Fruit fly (Drosophila melanogaster) whole organism, embryonic: Measurements from ENCODE around the gene Iris.
A peak's percentile ranks its signal among the peaks of the same experiment; 100 is the strongest.

Experiments used
- BEAF-32 ChIP-seq: fragments of 200-800 bp; sonication (Bioruptor generic); optimal IDR thresholded peaks from 3 replicates; lab custom pipeline; 2017; ENCODE audit warnings: missing biosample characterization, missing genetic modification characterization, mild to moderate bottlenecking, moderate library complexity, missing genetic modification reagents
- Bdp1 ChIP-seq: fragments of 200-800 bp; sonication (Bioruptor generic); optimal IDR thresholded peaks from 3 replicates; lab custom pipeline; 2016; ENCODE audit warnings: missing biosample characterization, missing genetic modification characterization
- CG12744 ChIP-seq: fragments of 200-800 bp; sonication (Bioruptor generic); optimal IDR thresholded peaks from 2 replicates; lab custom pipeline; 2016; ENCODE audit warnings: missing biosample characterization, missing genetic modification characterization
- CG15514 ChIP-seq: fragments of 200-800 bp; sonication (Bioruptor generic); optimal IDR thresholded peaks from 3 replicates; lab custom pipeline; 2017; ENCODE audit warnings: missing biosample characterization, missing genetic modification characterization, mild to moderate bottlenecking, moderate library complexity, missing genetic modification reagents
- CG15601 ChIP-seq: fragments of 200-800 bp; sonication (Bioruptor generic); optimal IDR thresholded peaks from 3 replicates; lab custom pipeline; 2019; ENCODE audit warnings: missing biosample characterization, mild to moderate bottlenecking, missing genetic modification characterization, moderate library complexity
- CG16863 ChIP-seq: fragments of 200-800 bp; sonication (Bioruptor generic); optimal IDR thresholded peaks from 3 replicates; lab custom pipeline; 2016; ENCODE audit warnings: missing biosample characterization, missing genetic modification characterization
- CG17612 ChIP-seq: fragments of 200-800 bp; sonication (Bioruptor generic); IDR thresholded peaks from 2 replicates; pipeline ENCODE4 v1.3.6; 2022; ENCODE audit warnings: missing biosample characterization, missing genetic modification characterization
- CG17829 ChIP-seq: fragments of 200-800 bp; optimal IDR thresholded peaks from 2 replicates; lab custom pipeline; 2019; ENCODE audit warnings: missing biosample characterization, mild to moderate bottlenecking, missing genetic modification characterization, moderate library complexity
- CG18619 ChIP-seq: fragments of 200-800 bp; sonication (Bioruptor generic); optimal IDR thresholded peaks from 3 replicates; lab custom pipeline; 2017; ENCODE audit warnings: missing biosample characterization, mild to moderate bottlenecking, missing genetic modification characterization
- CG18764 ChIP-seq: fragments of 200-800 bp; sonication (Bioruptor generic); optimal IDR thresholded peaks from 3 replicates; lab custom pipeline; 2016; ENCODE audit warnings: missing biosample characterization, missing genetic modification characterization
- CG2875 ChIP-seq: fragments of 200-800 bp; sonication (Bioruptor generic); optimal IDR thresholded peaks from 2 replicates; lab custom pipeline; 2017; ENCODE audit warnings: missing biosample characterization, mild to moderate bottlenecking, missing genetic modification characterization, missing genetic modification reagents
- CG30431 ChIP-seq: fragments of 200-800 bp; sonication (Bioruptor generic); optimal IDR thresholded peaks from 2 replicates; lab custom pipeline; 2017; ENCODE audit warnings: missing biosample characterization, missing genetic modification characterization
- CG3163 ChIP-seq: fragments of 200-800 bp; sonication (Bioruptor generic); optimal IDR thresholded peaks from 3 replicates; lab custom pipeline; 2016; ENCODE audit warnings: missing biosample characterization, missing genetic modification characterization
- CG43689 ChIP-seq: fragments of 200-800 bp; sonication (Bioruptor generic); IDR thresholded peaks from 2 replicates; pipeline ENCODE4 v1.3.6; 2022; ENCODE audit warnings: missing biosample characterization, missing genetic modification characterization
- CG5180 ChIP-seq: fragments of 200-800 bp; sonication (Bioruptor generic); optimal IDR thresholded peaks from 3 replicates; lab custom pipeline; 2017; ENCODE audit warnings: missing biosample characterization, missing genetic modification characterization, mild to moderate bottlenecking, moderate library complexity, missing genetic modification reagents
- CG7271 ChIP-seq: fragments of 200-800 bp; sonication (Bioruptor generic); optimal IDR thresholded peaks from 2 replicates; lab custom pipeline; 2018; ENCODE audit warnings: missing biosample characterization, mild to moderate bottlenecking, missing genetic modification characterization, moderate library complexity
- CG7786 ChIP-seq: fragments of 200-800 bp; sonication (Bioruptor generic); optimal IDR thresholded peaks from 2 replicates; lab custom pipeline; 2016; ENCODE audit warnings: missing biosample characterization, missing genetic modification characterization
- CkIIα-i1 ChIP-seq: fragments of 200-800 bp; sonication (Bioruptor generic); IDR thresholded peaks from 2 replicates; pipeline ENCODE4 v1.3.6; 2022; ENCODE audit warnings: missing biosample characterization, missing genetic modification characterization
- Dfd ChIP-seq, 2 experiments: fragments of >200 bp; optimal IDR thresholded peaks; 2 replicates each; lab custom pipeline; 2017; ENCODE audit warnings: missing biosample characterization in 2 of 2, missing genetic modification characterization in 2 of 2
- Dp ChIP-seq: fragments of 200-800 bp; sonication (Bioruptor generic); optimal IDR thresholded peaks from 2 replicates; lab custom pipeline; 2018; ENCODE audit warnings: missing biosample characterization, mild to moderate bottlenecking, missing genetic modification characterization, moderate library complexity
- Ets65A ChIP-seq: fragments of 200-800 bp; sonication (Bioruptor generic); peaks from one replicate; lab custom pipeline; 2016; ENCODE audit warnings: missing biosample characterization, missing genetic modification characterization
- Fer3 ChIP-seq: fragments of 200-800 bp; sonication (Bioruptor generic); optimal IDR thresholded peaks from 2 replicates; lab custom pipeline; 2018; ENCODE audit warnings: missing biosample characterization, mild to moderate bottlenecking, missing genetic modification characterization, moderate library complexity
- HHEX ChIP-seq: fragments of 200-800 bp; sonication (Bioruptor generic); optimal IDR thresholded peaks from 3 replicates; lab custom pipeline; 2017; ENCODE audit warnings: missing biosample characterization, mild to moderate bottlenecking, missing genetic modification characterization, missing genetic modification reagents
- Hr51 ChIP-seq, 2 experiments: fragments of 200-800 bp; sonication (Bioruptor generic); optimal IDR thresholded peaks; 2 replicates in 1 of 2; 3 replicates in 1 of 2; lab custom pipeline; 2016 to 2018; ENCODE audit warnings: missing biosample characterization in 2 of 2, missing genetic modification characterization in 2 of 2, mild to moderate bottlenecking in 1 of 2, moderate library complexity in 1 of 2
- Max ChIP-seq: fragments of 200-800 bp; sonication (Bioruptor generic); optimal IDR thresholded peaks from 2 replicates; lab custom pipeline; 2016; ENCODE audit warnings: missing biosample characterization, mild to moderate bottlenecking, missing genetic modification characterization
- Med ChIP-seq: fragments of 200-800 bp; sonication (Bioruptor generic); peaks from one replicate; lab custom pipeline; 2016; ENCODE audit warnings: missing biosample characterization, missing genetic modification characterization, mild to moderate bottlenecking, inconsistent platforms, moderate library complexity
- Ravus ChIP-seq: fragments of 200-800 bp; sonication (Bioruptor generic); IDR thresholded peaks from 2 replicates; pipeline ENCODE4 v1.3.6; 2022; ENCODE audit warnings: missing biosample characterization, missing genetic modification characterization
- Sin3A ChIP-seq: fragments of >200 bp; optimal IDR thresholded peaks from 2 replicates; lab custom pipeline; 2018
- Sry-δ ChIP-seq: fragments of 200-800 bp; sonication (Bioruptor generic); optimal IDR thresholded peaks from 2 replicates; lab custom pipeline; 2016; ENCODE audit warnings: missing biosample characterization, missing genetic modification characterization
- Xbp1 ChIP-seq: fragments of 200-800 bp; sonication (Bioruptor generic); optimal IDR thresholded peaks from 3 replicates; lab custom pipeline; 2016; ENCODE audit warnings: missing biosample characterization, mild to moderate bottlenecking, missing genetic modification characterization
- al ChIP-seq: fragments of 200-800 bp; sonication (Bioruptor generic); IDR thresholded peaks from 2 replicates; pipeline ENCODE4 v1.3.6; 2022; ENCODE audit warnings: missing biosample characterization, missing genetic modification characterization
- ap ChIP-seq: fragments of 200-800 bp; sonication (Bioruptor generic); IDR thresholded peaks from 2 replicates; pipeline ENCODE4 v1.3.6; 2022; ENCODE audit warnings: missing biosample characterization, missing genetic modification characterization
- ase ChIP-seq: fragments of 200-800 bp; sonication (Bioruptor generic); IDR thresholded peaks from 3 replicates; pipeline ENCODE4 v1.3.6; 2022; ENCODE audit warnings: missing biosample characterization, missing genetic modification characterization
- br ChIP-seq: fragments of >200 bp; optimal IDR thresholded peaks from 2 replicates; lab custom pipeline; 2017
- cad ChIP-seq: fragments of >200 bp; optimal IDR thresholded peaks from 2 replicates; lab custom pipeline; 2017; ENCODE audit warnings: missing biosample characterization, missing genetic modification characterization
- cwo ChIP-seq: fragments of 200-800 bp; sonication (Bioruptor generic); optimal IDR thresholded peaks from 3 replicates; lab custom pipeline; 2017; ENCODE audit warnings: missing biosample characterization, missing genetic modification characterization, mild to moderate bottlenecking, moderate library complexity, missing genetic modification reagents
- esg ChIP-seq: fragments of 200-800 bp; sonication (Bioruptor generic); conservative IDR thresholded peaks from 2 replicates; pipeline ENCODE4 v1.3.6; 2022; ENCODE audit warnings: missing biosample characterization, missing genetic modification characterization
- ewg ChIP-seq: fragments of 200-800 bp; sonication (Bioruptor generic); optimal IDR thresholded peaks from 3 replicates; lab custom pipeline; 2017; ENCODE audit warnings: mild to moderate bottlenecking, missing biosample characterization, missing genetic modification reagents, missing genetic modification characterization
- gcm2 ChIP-seq: fragments of 200-800 bp; sonication (Bioruptor generic); optimal IDR thresholded peaks from 2 replicates; lab custom pipeline; 2016; ENCODE audit warnings: missing biosample characterization, missing genetic modification characterization
- grau ChIP-seq: fragments of 200-800 bp; optimal IDR thresholded peaks from 3 replicates; lab custom pipeline; 2019; ENCODE audit warnings: missing biosample characterization, mild to moderate bottlenecking, missing genetic modification characterization, moderate library complexity
- gt ChIP-seq: fragments of 200-800 bp; sonication (Bioruptor generic); IDR thresholded peaks from 2 replicates; pipeline ENCODE4 v1.3.6; 2022; ENCODE audit warnings: missing biosample characterization, missing genetic modification characterization
- hth ChIP-seq: fragments of >200 bp; optimal IDR thresholded peaks from 2 replicates; lab custom pipeline; 2017; ENCODE audit warnings: inconsistent platforms
- jigr1 ChIP-seq: fragments of 200-800 bp; sonication (Bioruptor generic); IDR thresholded peaks from 3 replicates; pipeline ENCODE4 v1.3.6; 2022; ENCODE audit warnings: missing biosample characterization, missing genetic modification characterization
- oc ChIP-seq: fragments of 200-800 bp; sonication (Bioruptor generic); optimal IDR thresholded peaks from 2 replicates; lab custom pipeline; 2018; ENCODE audit warnings: missing biosample characterization, mild to moderate bottlenecking, missing genetic modification characterization, moderate library complexity
- ranshi ChIP-seq: fragments of 200-800 bp; sonication (Bioruptor generic); IDR thresholded peaks from 2 replicates; pipeline ENCODE4 v1.3.6; 2022; ENCODE audit warnings: missing biosample characterization, missing genetic modification characterization
- repo ChIP-seq: fragments of 200-800 bp; sonication (Bioruptor generic); optimal IDR thresholded peaks from 2 replicates; lab custom pipeline; 2016; ENCODE audit warnings: missing biosample characterization, missing genetic modification characterization
- sima ChIP-seq: fragments of 200-800 bp; sonication (Bioruptor generic); optimal IDR thresholded peaks from 2 replicates; lab custom pipeline; 2016; ENCODE audit warnings: missing biosample characterization, missing genetic modification characterization
- sob ChIP-seq: fragments of 200-800 bp; sonication (Bioruptor generic); IDR thresholded peaks from 2 replicates; pipeline ENCODE4 v1.3.6; 2022; ENCODE audit warnings: missing biosample characterization, missing genetic modification characterization
- wek ChIP-seq: fragments of 200-800 bp; sonication (Bioruptor generic); optimal IDR thresholded peaks from 3 replicates; lab custom pipeline; 2018; ENCODE audit warnings: missing biosample characterization, mild to moderate bottlenecking, missing genetic modification characterization, moderate library complexity
- zfh1 ChIP-seq: fragments of 200-800 bp; sonication (Bioruptor generic); IDR thresholded peaks from 3 replicates; pipeline ENCODE4 v1.3.6; 2022; ENCODE audit warnings: missing biosample characterization, missing genetic modification characterization

The Iris gene

DNA sequence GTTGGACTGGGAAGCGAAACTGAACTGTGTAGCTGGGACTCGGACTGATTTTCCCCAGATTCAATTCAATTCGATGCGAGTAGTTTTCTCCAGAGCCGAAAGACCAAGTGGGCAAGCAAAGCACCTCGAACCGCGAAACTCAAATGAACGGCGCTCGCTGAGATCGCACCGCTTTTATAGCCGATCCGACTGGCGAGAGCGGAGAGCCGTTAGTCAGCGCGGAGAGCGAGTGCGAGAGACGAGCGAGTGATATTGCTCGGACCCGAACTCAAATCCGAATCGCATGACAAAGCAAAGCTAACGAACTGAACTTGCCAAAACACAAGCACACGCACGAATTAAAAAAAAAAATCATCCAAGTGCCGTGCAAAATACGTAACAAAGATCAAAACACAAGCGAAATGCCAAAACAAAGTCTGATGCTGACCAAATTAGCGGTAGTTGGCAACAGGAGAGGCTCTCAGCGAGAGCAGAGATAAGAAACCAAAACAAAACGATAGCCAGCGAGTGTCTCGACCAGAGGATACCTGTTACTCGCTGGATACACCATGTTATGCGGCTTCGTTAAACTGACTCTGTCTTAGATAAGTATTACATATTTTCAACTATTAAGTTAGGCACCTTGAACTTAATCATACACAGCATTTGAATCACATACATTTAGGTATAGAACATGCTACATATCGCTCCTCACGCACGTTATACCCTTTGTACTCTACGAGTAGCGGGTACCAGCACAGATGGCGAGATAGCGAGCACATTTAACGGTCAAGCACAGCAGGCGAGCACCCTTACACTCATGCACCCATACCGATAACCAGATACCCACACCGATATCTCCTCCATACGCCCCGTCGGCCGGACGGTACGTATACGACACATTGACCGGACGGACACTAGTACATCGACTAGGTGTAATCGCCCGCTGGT, 14.8 kb downstream of the Iris start (continued):
- TF ChIP-seq grau (tag; lab: Kevin White, UChicago) (peak; percentile 78), gcm2 (peak; percentile 55), gt (GFP tag; lab: Robert Waterston, UW) (no peak), CG15601 (no peak), HHEX (GFP tag; lab: Kevin White, UChicago) (peak; percentile 65), hth (no peak), Sin3A (lab: Kevin White, UChicago) (no peak), Dfd (GFP tag; optimal IDR thresholded peaks at IDR 0.05; lab: Kevin White, UChicago) (no peak), CG17829 (peak; percentile 21), CG16863 (peak; percentile 58), Med (GFP tag; lab: Kevin White, UChicago) (peak; percentile 91), cad (GFP tag; lab: Kevin White, UChicago) (no peak), esg (peak; percentile 59), repo (GFP tag; lab: Kevin White, UChicago) (peak; percentile 13), ase (GFP tag; lab: Robert Waterston, UW) (peak; percentile 55; the same call in 1 of the 3 replicates), oc (tag; lab: Kevin White, UChicago) (no peak), CG18764 (GFP tag; lab: Kevin White, UChicago) (peak; percentile 3), Hr51 (GFP tag; optimal IDR thresholded peaks at IDR 0.05; lab: Kevin White, UChicago) (peak; percentile 53 to 79), sob (GFP tag; lab: Robert Waterston, UW) (peak; percentile 77), Xbp1 (GFP tag; lab: Kevin White, UChicago) (peak; percentile 71), CG43689 (GFP tag; lab: Robert Waterston, UW) (no peak), Fer3 (tag; lab: Kevin White, UChicago) (peak; percentile 72), CG15514 (GFP tag; lab: Kevin White, UChicago) (peak; percentile 55), Dp (GFP tag; lab: Kevin White, UChicago) (no peak), CG7271 (tag; lab: Kevin White, UChicago) (no peak), CG12744 (GFP tag; lab: Kevin White, UChicago) (peak; percentile 28), CG5180 (GFP tag; lab: Kevin White, UChicago) (no peak), Ravus (GFP tag; lab: Robert Waterston, UW) (peak; percentile 30; the same call in 1 of the 2 replicates), CG7786 (GFP tag; lab: Kevin White, UChicago) (peak; percentile 83), al (peak; percentile 81), CG3163 (GFP tag; lab: Kevin White, UChicago) (no peak), cwo (GFP tag; lab: Kevin White, UChicago) (peak; percentile 85), Max (GFP tag; lab: Kevin White, UChicago) (peak; percentile 66), CkIIα-i1 (GFP tag; lab: Robert Waterston, UW) (peak; percentile 23; the same call in 1 of the 2 replicates), br (no peak), Sry-δ (GFP tag; lab: Kevin White, UChicago) (no peak), ap (peak; percentile 82), wek (GFP tag; lab: Kevin White, UChicago) (no peak), ranshi (GFP tag; lab: Robert Waterston, UW) (peak; percentile 79), zfh1 (GFP tag; lab: Robert Waterston, UW) (peak; percentile 72), Bdp1 (peak; percentile 62), jigr1 (GFP tag; lab: Robert Waterston, UW) (peak; percentile 46; the same call in 1 of the 3 replicates), CG17612 (GFP tag; lab: Robert Waterston, UW) (peak; percentile 20; the same call in 1 of the 2 replicates), sima (GFP tag; lab: Kevin White, UChicago) (no peak), Ets65A (GFP tag; lab: Kevin White, UChicago) (peak; percentile 81), CG18619 (GFP tag; lab: Kevin White, UChicago) (peak; percentile 79), CG2875 (GFP tag; lab: Kevin White, UChicago) (peak; percentile 8), BEAF-32 (GFP tag; lab: Kevin White, UChicago) (no peak), CG30431 (GFP tag; lab: Kevin White, UChicago) (peak; percentile 40), ewg (GFP tag; lab: Kevin White, UChicago) (peak; percentile 53)
